Fruit fly (Drosophila melanogaster) whole organism, embryonic: Measurements from ENCODE around the gene CG7367.

Experiments
- Atf-2 ChIP-seq: fragments of 200-800 bp; sonication (Bioruptor generic); optimal IDR thresholded peaks from 2 replicates; lab custom pipeline; 2016; ENCODE audit warnings: missing biosample characterization, missing genetic modification characterization
- Bdp1 ChIP-seq: fragments of 200-800 bp; sonication (Bioruptor generic); optimal IDR thresholded peaks from 3 replicates; lab custom pipeline; 2016; ENCODE audit warnings: missing biosample characterization, missing genetic modification characterization
- C15 ChIP-seq: fragments of 200-800 bp; sonication (Bioruptor generic); IDR thresholded peaks from 3 replicates; pipeline ENCODE4 v1.3.6; 2022; ENCODE audit warnings: missing biosample characterization, missing genetic modification characterization
- CG11093 ChIP-seq: fragments of 200-800 bp; sonication (Bioruptor generic); IDR thresholded peaks from 3 replicates; pipeline ENCODE4 v1.3.6; 2022; ENCODE audit warnings: missing biosample characterization, missing genetic modification characterization
- CG11398 ChIP-seq: fragments of 200-800 bp; sonication (Bioruptor generic); optimal IDR thresholded peaks from 2 replicates; lab custom pipeline; 2016; ENCODE audit warnings: missing biosample characterization, missing genetic modification characterization
- CG11504 ChIP-seq: fragments of 200-800 bp; sonication (Bioruptor generic); optimal IDR thresholded peaks from 3 replicates; lab custom pipeline; 2019; ENCODE audit warnings: missing biosample characterization, mild to moderate bottlenecking, missing genetic modification characterization, moderate library complexity
- CG14014 ChIP-seq: fragments of 200-800 bp; sonication (Bioruptor generic); IDR thresholded peaks from 2 replicates; pipeline ENCODE4 v1.3.6; 2022; ENCODE audit warnings: missing biosample characterization, missing genetic modification characterization
- CG14441 ChIP-seq: fragments of 200-800 bp; sonication (Bioruptor generic); IDR thresholded peaks from 2 replicates; pipeline ENCODE4 v1.3.6; 2022; ENCODE audit warnings: missing biosample characterization, missing genetic modification characterization
- CG14710 ChIP-seq: fragments of 200-800 bp; sonication (Bioruptor generic); optimal IDR thresholded peaks from 3 replicates; lab custom pipeline; 2019; ENCODE audit warnings: missing biosample characterization, mild to moderate bottlenecking, missing genetic modification characterization, moderate library complexity
- CG15011 ChIP-seq: fragments of 200-800 bp; sonication (Bioruptor generic); optimal IDR thresholded peaks from 3 replicates; lab custom pipeline; 2018; ENCODE audit warnings: missing biosample characterization, mild to moderate bottlenecking, missing genetic modification characterization
- CG17186 ChIP-seq: fragments of 200-800 bp; sonication (Bioruptor generic); optimal IDR thresholded peaks from 3 replicates; lab custom pipeline; 2017; ENCODE audit warnings: missing biosample characterization, missing genetic modification reagents, missing genetic modification characterization
- CG17328 ChIP-seq: fragments of 200-800 bp; sonication (Bioruptor generic); IDR thresholded peaks from 2 replicates; pipeline ENCODE4 v1.3.6; 2022; ENCODE audit warnings: missing biosample characterization, missing genetic modification characterization
- CG18476 ChIP-seq: fragments of 200-800 bp; sonication (Bioruptor generic); optimal IDR thresholded peaks from 2 replicates; lab custom pipeline; 2016; ENCODE audit warnings: missing biosample characterization, mild to moderate bottlenecking, missing genetic modification characterization
- CG2889 ChIP-seq: fragments of 200-800 bp; sonication (Bioruptor generic); IDR thresholded peaks from 3 replicates; pipeline ENCODE4 v1.3.6; 2022; ENCODE audit warnings: missing biosample characterization, missing genetic modification characterization
- CG3726 ChIP-seq: fragments of 200-800 bp; sonication (Bioruptor generic); IDR thresholded peaks from 3 replicates; pipeline ENCODE4, ENCODE4 v1.3.6; 2022; ENCODE audit warnings: missing biosample characterization, missing genetic modification characterization
- CG4617 ChIP-seq: fragments of 200-800 bp; sonication (Bioruptor generic); optimal IDR thresholded peaks from 3 replicates; lab custom pipeline; 2016; ENCODE audit warnings: missing biosample characterization, missing genetic modification characterization, borderline replicate concordance
- CG7357 ChIP-seq: fragments of 200-800 bp; sonication (Bioruptor generic); IDR thresholded peaks from 3 replicates; pipeline ENCODE4 v1.3.6; 2022; ENCODE audit warnings: missing biosample characterization, missing genetic modification characterization
- CG7372 ChIP-seq: fragments of 200-800 bp; sonication (Bioruptor generic); IDR thresholded peaks from 2 replicates; pipeline ENCODE4 v1.3.6; 2022; ENCODE audit warnings: missing biosample characterization, missing genetic modification characterization
- CG7786 ChIP-seq: fragments of 200-800 bp; sonication (Bioruptor generic); optimal IDR thresholded peaks from 2 replicates; lab custom pipeline; 2016; ENCODE audit warnings: missing biosample characterization, missing genetic modification characterization
- CG7963 ChIP-seq: fragments of 200-800 bp; sonication (Bioruptor generic); IDR thresholded peaks from 3 replicates; pipeline ENCODE4 v1.3.6; 2022; ENCODE audit warnings: missing biosample characterization, missing genetic modification characterization; ENCODE audit not compliant: partially characterized antibody
- CG9727 ChIP-seq: fragments of 200-800 bp; sonication (Bioruptor generic); optimal IDR thresholded peaks from 3 replicates; lab custom pipeline; 2017; ENCODE audit warnings: missing biosample characterization, mild to moderate bottlenecking, missing genetic modification characterization
- Dfd ChIP-seq, 2 experiments: fragments of >200 bp; optimal IDR thresholded peaks; 2 replicates each; lab custom pipeline; 2017; ENCODE audit warnings: missing biosample characterization in 2 of 2, missing genetic modification characterization in 2 of 2
- E2f2 ChIP-seq: fragments of 200-800 bp; sonication (Bioruptor generic); IDR thresholded peaks from 2 replicates; pipeline ENCODE4 v1.3.6; 2022; ENCODE audit warnings: missing biosample characterization, missing genetic modification characterization
- Eip74EF ChIP-seq, 2 experiments: fragments of 200-800 bp in 1 of 2; fragments of >200 bp in 1 of 2; sonication (Bioruptor generic) in 1 of 2; optimal IDR thresholded peaks; 2 replicates each; lab custom pipeline; 2017 to 2019; ENCODE audit warnings: missing biosample characterization in 2 of 2, missing genetic modification characterization in 2 of 2, mild to moderate bottlenecking in 1 of 2, moderate library complexity in 1 of 2
- Elba2 ChIP-seq: fragments of 200-800 bp; sonication (Bioruptor generic); optimal IDR thresholded peaks from 3 replicates; lab custom pipeline; 2016; ENCODE audit warnings: missing biosample characterization, missing genetic modification characterization
- GATAe ChIP-seq: fragments of 200-800 bp; sonication (Bioruptor generic); conservative IDR thresholded peaks from 2 replicates; pipeline ENCODE4 v1.3.6; 2022; ENCODE audit warnings: missing biosample characterization, missing genetic modification characterization
- HLH4C ChIP-seq: fragments of 200-800 bp; sonication (Bioruptor generic); IDR thresholded peaks from 3 replicates; pipeline ENCODE4 v1.3.6; 2022; ENCODE audit warnings: missing biosample characterization, missing genetic modification characterization; ENCODE audit not compliant: partially characterized antibody
- Hand ChIP-seq: fragments of 200-800 bp; sonication (Bioruptor generic); optimal IDR thresholded peaks from 2 replicates; lab custom pipeline; 2017; ENCODE audit warnings: mild to moderate bottlenecking, missing biosample characterization, missing genetic modification reagents, missing genetic modification characterization
- Oaz ChIP-seq: fragments of 200-800 bp; sonication (Bioruptor generic); IDR thresholded peaks from 2 replicates; pipeline ENCODE4 v1.3.6; 2022; ENCODE audit warnings: missing biosample characterization, missing genetic modification characterization
- Tbp ChIP-seq: fragments of >200 bp; optimal IDR thresholded peaks from 2 replicates; lab custom pipeline; 2018; ENCODE audit warnings: missing biosample characterization, missing genetic modification characterization
- abd-A ChIP-seq: fragments of 200-800 bp; sonication (Bioruptor generic); optimal IDR thresholded peaks from 3 replicates; lab custom pipeline; 2019; ENCODE audit warnings: missing biosample characterization, mild to moderate bottlenecking, missing genetic modification characterization, moderate library complexity
- ato ChIP-seq: fragments of 200-800 bp; sonication (Bioruptor generic); IDR thresholded peaks from 2 replicates; pipeline ENCODE4 v1.3.6; 2022; ENCODE audit warnings: missing biosample characterization, missing genetic modification characterization; ENCODE audit not compliant: partially characterized antibody
- btn ChIP-seq: fragments of 200-800 bp; sonication (Bioruptor generic); optimal IDR thresholded peaks from 2 replicates; lab custom pipeline; 2016; ENCODE audit warnings: missing biosample characterization, missing genetic modification characterization
- chif ChIP-seq, 2 experiments: fragments of 200-800 bp; sonication (Bioruptor generic); optimal IDR thresholded peaks; 3 replicates each; lab custom pipeline; 2016; ENCODE audit warnings: missing biosample characterization in 2 of 2, missing genetic modification characterization in 2 of 2
- chinmo ChIP-seq: fragments of 200-800 bp; sonication (Bioruptor generic); IDR thresholded peaks from 4 replicates; pipeline ENCODE4 v1.3.6; 2022; ENCODE audit warnings: missing biosample characterization, missing genetic modification characterization; ENCODE audit not compliant: partially characterized antibody
- grau ChIP-seq: fragments of 200-800 bp; optimal IDR thresholded peaks from 3 replicates; lab custom pipeline; 2019; ENCODE audit warnings: missing biosample characterization, mild to moderate bottlenecking, missing genetic modification characterization, moderate library complexity
- ham ChIP-seq: fragments of 200-800 bp; sonication (Bioruptor generic); IDR thresholded peaks from 2 replicates; pipeline ENCODE4 v1.3.6; 2022; ENCODE audit warnings: missing biosample characterization, missing genetic modification characterization
- hbn ChIP-seq: fragments of 200-800 bp; sonication (Bioruptor generic); IDR thresholded peaks from 2 replicates; pipeline ENCODE4 v1.3.6; 2022; ENCODE audit warnings: missing biosample characterization, missing genetic modification characterization; ENCODE audit not compliant: partially characterized antibody
- insv ChIP-seq, 2 experiments: fragments of 200-800 bp; sonication (Bioruptor generic); optimal IDR thresholded peaks; 3 replicates each; lab custom pipeline; 2016 to 2018; ENCODE audit warnings: missing biosample characterization in 2 of 2, missing genetic modification characterization in 2 of 2
- klu ChIP-seq: fragments of 200-800 bp; sonication (Bioruptor generic); IDR thresholded peaks from 2 replicates; pipeline ENCODE4 v1.3.6; 2022; ENCODE audit warnings: missing biosample characterization, missing genetic modification characterization
- pb ChIP-seq: fragments of 200-800 bp; sonication (Bioruptor generic); optimal IDR thresholded peaks from 3 replicates; lab custom pipeline; 2016; ENCODE audit warnings: missing biosample characterization, missing genetic modification characterization
- pum ChIP-seq: fragments of 200-800 bp; sonication (Bioruptor generic); optimal IDR thresholded peaks from 2 replicates; lab custom pipeline; 2016; ENCODE audit warnings: missing biosample characterization, missing genetic modification characterization
- salm ChIP-seq: fragments of 200-800 bp; sonication (Bioruptor generic); optimal IDR thresholded peaks from 2 replicates; lab custom pipeline; 2018; ENCODE audit warnings: missing biosample characterization, mild to moderate bottlenecking, missing genetic modification characterization
- sens ChIP-seq: fragments of 200-800 bp; sonication (Bioruptor generic); peaks from one replicate; lab custom pipeline; 2016; ENCODE audit warnings: missing biosample characterization, missing genetic modification characterization
- sim ChIP-seq: fragments of 200-800 bp; sonication (Bioruptor generic); IDR thresholded peaks from 2 replicates; pipeline ENCODE4 v1.3.6; 2022; ENCODE audit warnings: missing biosample characterization, missing genetic modification characterization
- stc ChIP-seq: fragments of 200-800 bp; sonication (Bioruptor generic); IDR thresholded peaks from 2 replicates; pipeline ENCODE4 v1.3.6; 2022; ENCODE audit warnings: missing biosample characterization, missing genetic modification characterization
- sug ChIP-seq: fragments of 200-800 bp; optimal IDR thresholded peaks from 2 replicates; lab custom pipeline; 2019; ENCODE audit warnings: missing biosample characterization, mild to moderate bottlenecking, missing genetic modification characterization, moderate library complexity
- tna ChIP-seq: fragments of 200-800 bp; sonication (Bioruptor generic); IDR thresholded peaks from 2 replicates; pipeline ENCODE4 v1.3.6; 2022; ENCODE audit warnings: missing biosample characterization, missing genetic modification characterization; ENCODE audit not compliant: partially characterized antibody
- vnd ChIP-seq: fragments of 200-800 bp; sonication (Bioruptor generic); IDR thresholded peaks from 3 replicates; pipeline ENCODE4 v1.3.6; 2022; ENCODE audit warnings: missing biosample characterization, missing genetic modification characterization; ENCODE audit not compliant: partially characterized antibody
- vvl ChIP-seq: fragments of 200-800 bp; sonication (Bioruptor generic); IDR thresholded peaks from 2 replicates; pipeline ENCODE4 v1.3.6; 2022; ENCODE audit warnings: missing biosample characterization, missing genetic modification characterization

The CG7367 gene

DNA sequence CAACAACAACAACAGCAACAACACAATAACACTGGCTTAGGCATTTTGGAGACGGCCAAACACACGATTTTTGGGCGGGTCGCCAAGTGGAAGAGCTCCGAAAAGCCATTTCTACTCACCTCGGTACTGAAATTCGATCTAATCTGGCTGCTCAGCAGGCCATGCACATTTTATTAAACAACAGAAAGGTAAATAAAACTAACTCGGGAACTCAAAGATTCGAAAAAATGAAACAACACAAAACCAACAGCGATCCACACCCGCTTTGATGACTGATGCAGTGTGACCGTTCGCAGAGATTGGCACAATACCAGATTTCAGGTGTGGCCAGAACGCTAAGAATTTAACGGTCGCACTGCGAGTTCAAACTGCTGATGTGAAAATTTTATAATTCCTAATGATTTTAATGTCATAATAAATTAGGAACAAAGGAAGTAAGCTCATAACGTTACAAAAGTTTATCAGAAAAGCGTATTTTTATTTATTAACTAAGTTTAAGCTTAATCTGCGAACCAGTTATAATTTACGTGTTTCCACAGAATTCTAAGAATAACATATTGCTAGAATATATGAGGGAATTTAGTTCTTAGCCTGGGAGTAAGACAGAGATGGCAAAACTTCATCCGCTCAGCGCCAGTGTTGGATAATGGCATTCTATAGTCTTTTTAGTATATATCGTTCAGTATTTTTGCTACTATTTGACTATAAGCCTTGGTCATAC lies 43.3 kb upstream of the CG7367 start, which contains the start of gene Mcr (continued):
- peak; percentile 7 for TF ChIP-seq grau (tag; lab: Kevin White, UChicago)
- no peak for TF ChIP-seq GATAe (GFP tag; lab: Robert Waterston, UW)
- TF ChIP-seq chif (GFP tag; optimal IDR thresholded peaks at IDR 0.05; lab: Kevin White, UChicago) = no peak
- peak; percentile 28 for TF ChIP-seq sens
- TF ChIP-seq CG7357 = no peak
- no peak for TF ChIP-seq sug
- TF ChIP-seq Bdp1 (GFP tag; lab: Kevin White, UChicago) = no peak
- TF ChIP-seq CG4617 (GFP tag; lab: Kevin White, UChicago) = no peak
- no peak for TF ChIP-seq CG17186 (GFP tag; lab: Kevin White, UChicago)
- TF ChIP-seq HLH4C (GFP tag; lab: Robert Waterston, UW) = peak; percentile 42; the same call in 1 of the 3 replicates
- TF ChIP-seq E2f2 (GFP tag; lab: Robert Waterston, UW) = peak; percentile 33; the same call in 1 of the 2 replicates
- TF ChIP-seq stc = no peak
- no peak for TF ChIP-seq Dfd (GFP tag; optimal IDR thresholded peaks at IDR 0.05; lab: Kevin White, UChicago)
- TF ChIP-seq pum (GFP tag; lab: Kevin White, UChicago) = no peak
- no peak for TF ChIP-seq CG7372 (GFP tag; lab: Robert Waterston, UW)
- no peak for TF ChIP-seq CG11093 (GFP tag; lab: Robert Waterston, UW)
- TF ChIP-seq C15 (GFP tag; lab: Robert Waterston, UW) = no peak
- TF ChIP-seq ham (GFP tag; lab: Robert Waterston, UW) = no peak
- TF ChIP-seq CG3726 = no peak
- TF ChIP-seq Elba2 (GFP tag; lab: Kevin White, UChicago) = no peak
- TF ChIP-seq CG2889 (GFP tag; lab: Robert Waterston, UW) = no peak
- no peak for TF ChIP-seq vnd
- TF ChIP-seq CG9727 = no peak
- TF ChIP-seq Eip74EF (GFP tag; optimal IDR thresholded peaks at IDR 0.05; lab: Kevin White, UChicago) = no peak
- peak; percentile 38 for TF ChIP-seq CG18476 (GFP tag; lab: Kevin White, UChicago)
- no peak for TF ChIP-seq pb
- TF ChIP-seq abd-A (tag; lab: Kevin White, UChicago) = no peak
- no peak for TF ChIP-seq CG14014 (GFP tag; lab: Robert Waterston, UW)
- no peak for TF ChIP-seq sim (GFP tag; lab: Robert Waterston, UW)
- TF ChIP-seq CG14710 (tag; lab: Kevin White, UChicago) = peak; percentile 75
- peak; percentile 21 for TF ChIP-seq CG11504 (tag; lab: Kevin White, UChicago)
- peak; percentile 7 for TF ChIP-seq Atf-2 (GFP tag; lab: Kevin White, UChicago)
- no peak for TF ChIP-seq CG15011
- no peak for TF ChIP-seq Tbp (GFP tag; lab: Kevin White, UChicago)
- peak; percentile 11 for TF ChIP-seq CG7786
- TF ChIP-seq Oaz (GFP tag; lab: Robert Waterston, UW) = no peak
- TF ChIP-seq CG14441 = 0 out of 2 replicates have a peak, but pooled peaks have one; percentile 12
- 0 out of 2 replicates have a peak, but pooled peaks have one; percentile 26 for TF ChIP-seq vvl (GFP tag; lab: Robert Waterston, UW)
- TF ChIP-seq btn = peak; percentile 2
- no peak for TF ChIP-seq ato
- TF ChIP-seq insv (GFP tag; optimal IDR thresholded peaks at IDR 0.05; lab: Kevin White, UChicago) = no peak
- no peak for TF ChIP-seq CG7963
- TF ChIP-seq chinmo (GFP tag; lab: Robert Waterston, UW) = no peak
- no peak for TF ChIP-seq klu (GFP tag; lab: Robert Waterston, UW)
- TF ChIP-seq hbn (GFP tag; lab: Robert Waterston, UW) = peak; percentile 23; the same call in 1 of the 2 replicates
- TF ChIP-seq tna = no peak
- TF ChIP-seq salm (tag; lab: Kevin White, UChicago) = no peak
- TF ChIP-seq Hand = no peak
- no peak for TF ChIP-seq CG17328
- TF ChIP-seq CG11398 (GFP tag; lab: Kevin White, UChicago) = no peak
